Worm (Caenorhabditis elegans) whole organism, L3 larva: ENCODE data around the gene nhr-16.

Experiments
- R02D3.7 ChIP-seq: fragments of 150-350 bp; optimal IDR thresholded peaks from 2 replicates; lab custom pipeline; 2014; ENCODE audit warnings: missing biosample characterization, missing genetic modification characterization
- ZK546.5 ChIP-seq: sonication (generic microtip); optimal IDR thresholded peaks from 2 replicates; lab custom pipeline; 2017; ENCODE audit warnings: missing biosample characterization, missing genetic modification characterization
- ama-1 ChIP-seq: fragments of 150-350 bp; optimal IDR thresholded peaks from 2 replicates; lab custom pipeline; 2018
- ceh-28 ChIP-seq: fragments of 150-350 bp; optimal IDR thresholded peaks from 2 replicates; lab custom pipeline; 2014; ENCODE audit warnings: missing biosample characterization, missing genetic modification reagents, missing genetic modification characterization
- ceh-82 ChIP-seq: fragments of 150-350 bp; optimal IDR thresholded peaks from 2 replicates; lab custom pipeline; 2014; ENCODE audit warnings: missing biosample characterization, missing genetic modification characterization
- daf-12 ChIP-seq: fragments of 150-350 bp; optimal IDR thresholded peaks from 2 replicates; lab custom pipeline; 2014; ENCODE audit warnings: missing biosample characterization, missing genetic modification reagents, missing genetic modification characterization
- egl-27 ChIP-seq: sonication (generic microtip); optimal IDR thresholded peaks from 4 replicates; lab custom pipeline; 2017; ENCODE audit warnings: missing biosample characterization, missing genetic modification reagents, missing genetic modification characterization
- egl-5 ChIP-seq: fragments of 150-350 bp; optimal IDR thresholded peaks from 2 replicates; lab custom pipeline; 2017; ENCODE audit warnings: missing biosample characterization, missing genetic modification reagents, missing genetic modification characterization, inconsistent platforms
- elt-1 ChIP-seq: fragments of 150-350 bp; optimal IDR thresholded peaks from 2 replicates; lab custom pipeline; 2014; ENCODE audit warnings: missing biosample characterization, missing genetic modification characterization
- elt-2 ChIP-seq: sonication (generic microtip); optimal IDR thresholded peaks from 2 replicates; lab custom pipeline; 2016; ENCODE audit warnings: missing genetic modification reagents, mild to moderate bottlenecking, missing genetic modification characterization, missing compliant biosample characterization
- elt-3 ChIP-seq, 3 experiments: fragments of 150-350 bp in 1 of 3; sonication (generic microtip) in 2 of 3; optimal IDR thresholded peaks; 2 replicates in 2 of 3; 4 replicates in 1 of 3; lab custom pipeline; 2014 to 2017; ENCODE audit warnings: missing biosample characterization in 3 of 3, missing genetic modification characterization in 3 of 3
- eor-1 ChIP-seq, 2 experiments: fragments of 150-350 bp; optimal IDR thresholded peaks; 2 replicates each; lab custom pipeline; 2014 to 2018; ENCODE audit warnings: missing biosample characterization in 2 of 2, missing genetic modification characterization in 2 of 2
- fkh-10 ChIP-seq: sonication (generic microtip); optimal IDR thresholded peaks from 2 replicates; lab custom pipeline; 2017; ENCODE audit warnings: missing biosample characterization, missing genetic modification reagents, missing genetic modification characterization
- fos-1 ChIP-seq: fragments of 150-350 bp; optimal IDR thresholded peaks from 2 replicates; lab custom pipeline; 2014; ENCODE audit warnings: missing biosample characterization, missing genetic modification characterization
- hmg-11 ChIP-seq: sonication (generic microtip); optimal IDR thresholded peaks from 2 replicates; lab custom pipeline; 2016; ENCODE audit warnings: missing genetic modification characterization, missing compliant biosample characterization
- jun-1 ChIP-seq: fragments of 150-350 bp; optimal IDR thresholded peaks from 2 replicates; lab custom pipeline; 2014; ENCODE audit warnings: missing biosample characterization, missing genetic modification reagents, missing genetic modification characterization
- lin-15B ChIP-seq: fragments of 150-350 bp; optimal IDR thresholded peaks from 2 replicates; lab custom pipeline; 2014; ENCODE audit warnings: missing biosample characterization, missing genetic modification characterization
- lin-39 ChIP-seq: fragments of 150-350 bp; optimal IDR thresholded peaks from 2 replicates; lab custom pipeline; 2018; ENCODE audit warnings: missing biosample characterization, missing genetic modification reagents, missing genetic modification characterization
- lsy-12 ChIP-seq: sonication (generic microtip); optimal IDR thresholded peaks from 2 replicates; lab custom pipeline; 2016; ENCODE audit warnings: mild to moderate bottlenecking, missing genetic modification characterization, missing compliant biosample characterization
- mdl-1 ChIP-seq: fragments of 150-350 bp; optimal IDR thresholded peaks from 2 replicates; lab custom pipeline; 2014; ENCODE audit warnings: missing biosample characterization, missing genetic modification characterization
- mml-1 ChIP-seq: fragments of 150-350 bp; sonication (generic microtip); optimal IDR thresholded peaks from 3 replicates; lab custom pipeline; 2014; ENCODE audit warnings: missing biosample characterization, missing genetic modification characterization
- nfya-1 ChIP-seq: sonication (generic microtip); optimal IDR thresholded peaks from 2 replicates; lab custom pipeline; 2017; ENCODE audit warnings: missing genetic modification characterization, mild to moderate bottlenecking, missing compliant biosample characterization, antibody characterized with exemption, moderate library complexity; ENCODE audit not compliant: insufficient read depth
- nhr-11 ChIP-seq: fragments of 150-350 bp; optimal IDR thresholded peaks from 2 replicates; lab custom pipeline; 2014; ENCODE audit warnings: missing biosample characterization, missing genetic modification characterization
- nhr-12 ChIP-seq: fragments of 150-350 bp; optimal IDR thresholded peaks from 2 replicates; lab custom pipeline; 2014; ENCODE audit warnings: missing biosample characterization, missing genetic modification characterization
- nhr-25 ChIP-seq: sonication (generic microtip); optimal IDR thresholded peaks from 2 replicates; lab custom pipeline; 2017; ENCODE audit warnings: missing biosample characterization, missing genetic modification characterization
- nhr-28 ChIP-seq: fragments of 150-350 bp; optimal IDR thresholded peaks from 2 replicates; lab custom pipeline; 2014; ENCODE audit warnings: missing biosample characterization, missing genetic modification characterization
- nhr-43 ChIP-seq: sonication (generic microtip); optimal IDR thresholded peaks from 2 replicates; lab custom pipeline; 2016; ENCODE audit warnings: mild to moderate bottlenecking, missing genetic modification characterization, missing compliant biosample characterization; ENCODE audit not compliant: poor library complexity, severe bottlenecking
- nhr-76 ChIP-seq: fragments of 150-350 bp; sonication (generic microtip); optimal IDR thresholded peaks from 5 replicates; lab custom pipeline; 2014; ENCODE audit warnings: missing biosample characterization, missing genetic modification characterization
- nhr-77 ChIP-seq: fragments of 150-350 bp; optimal IDR thresholded peaks from 2 replicates; lab custom pipeline; 2014; ENCODE audit warnings: missing biosample characterization, missing genetic modification characterization
- pqm-1 ChIP-seq: fragments of 150-350 bp; optimal IDR thresholded peaks from 2 replicates; lab custom pipeline; 2017; ENCODE audit warnings: missing biosample characterization, missing genetic modification characterization, inconsistent platforms
- sea-2 ChIP-seq: fragments of 150-350 bp; sonication (generic microtip); optimal IDR thresholded peaks from 4 replicates; lab custom pipeline; 2014; ENCODE audit warnings: missing biosample characterization, missing genetic modification reagents, missing genetic modification characterization
- skn-1 ChIP-seq: fragments of 150-350 bp; optimal IDR thresholded peaks from 2 replicates; lab custom pipeline; 2014; ENCODE audit warnings: missing biosample characterization, missing genetic modification characterization
- snpc-4 ChIP-seq: fragments of 150-350 bp; optimal IDR thresholded peaks from 2 replicates; lab custom pipeline; 2014; ENCODE audit warnings: missing biosample characterization, missing genetic modification characterization
- unc-39 ChIP-seq: sonication (generic microtip); optimal IDR thresholded peaks from 4 replicates; lab custom pipeline; 2017; ENCODE audit warnings: missing biosample characterization, missing genetic modification characterization
- unc-62 ChIP-seq: fragments of 150-350 bp; sonication (generic microtip); optimal IDR thresholded peaks from 4 replicates; lab custom pipeline; 2014; ENCODE audit warnings: missing biosample characterization, missing genetic modification reagents, missing genetic modification characterization
- zag-1 ChIP-seq: fragments of 150-350 bp; optimal IDR thresholded peaks from 2 replicates; lab custom pipeline; 2014; ENCODE audit warnings: missing biosample characterization, missing genetic modification characterization
- ztf-4 ChIP-seq: fragments of 150-350 bp; optimal IDR thresholded peaks from 2 replicates; lab custom pipeline; 2014; ENCODE audit warnings: missing biosample characterization, missing genetic modification characterization

nhr-16 gene

DNA sequence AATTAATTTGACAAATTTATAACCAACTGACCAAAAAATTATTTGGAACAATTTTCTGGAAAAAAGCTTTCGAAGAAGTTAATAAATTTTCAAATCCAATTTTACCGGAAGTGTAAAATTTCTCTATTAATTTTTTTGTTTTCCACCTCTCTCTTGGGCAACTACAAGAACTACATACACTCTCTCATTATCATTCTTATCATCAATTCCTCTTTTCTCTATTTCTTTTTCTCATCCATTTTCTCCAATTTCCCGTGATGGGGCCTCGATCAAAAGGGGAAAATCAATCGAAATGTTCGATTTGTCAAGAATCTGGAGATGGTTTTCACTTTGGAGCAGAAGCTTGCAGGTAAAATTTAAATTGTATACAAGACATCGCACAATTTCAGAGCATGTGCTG lies 5.5 kb upstream of the nhr-16 start, which contains the start of gene nhr-109:
Gene nhr-109, plus strand, starts transcription at position 222 of the 400 bp plus-strand sequence.
- TF ChIP-seq elt-2 (tag; lab: Kevin White, UChicago) (peak; percentile 59), skn-1 (no peak), pqm-1 (tag; lab: Kevin White, UChicago) (peak; percentile 40), ama-1 (lab: Kevin White, UChicago) (no peak), nhr-43 (tag; lab: Kevin White, UChicago) (no peak), nhr-12 (tag; lab: Kevin White, UChicago) (no peak), R02D3.7 (tag; lab: Kevin White, UChicago) (no peak), zag-1 (tag; lab: Kevin White, UChicago) (no peak), nhr-25 (tag; lab: Kevin White, UChicago) (no peak), ceh-28 (tag; lab: Kevin White, UChicago) (no peak)

DNA sequence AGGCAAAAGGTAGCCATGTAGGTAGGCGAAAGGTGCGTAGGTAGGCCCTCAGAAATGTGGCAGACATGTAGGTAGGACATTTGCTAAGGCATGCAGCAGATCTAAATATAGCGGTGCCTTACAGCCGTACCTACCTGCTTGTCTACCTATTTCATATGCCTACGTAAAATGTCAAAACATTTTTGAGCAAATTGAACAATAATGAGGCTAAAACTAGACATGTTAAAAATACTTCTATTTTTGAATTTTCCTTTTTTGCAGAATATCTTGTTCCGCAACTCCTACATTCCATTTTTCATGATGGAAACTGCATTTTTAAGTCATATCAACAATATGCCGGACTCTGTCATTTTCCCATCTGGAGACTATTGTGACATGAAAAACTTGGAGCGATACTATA lies 4.3 kb upstream of the nhr-16 start:
- TF ChIP-seq ceh-82 (tag; lab: Kevin White, UChicago), result no peak
- no peak for TF ChIP-seq sea-2 (GFP tag; lab: Kevin White, UChicago)
- TF ChIP-seq unc-39 (tag; lab: Kevin White, UChicago), result no peak
- no peak for TF ChIP-seq elt-2 (tag; lab: Kevin White, UChicago)
- TF ChIP-seq nhr-28 (tag; lab: Kevin White, UChicago), result no peak
- TF ChIP-seq unc-62, result no peak
- TF ChIP-seq nhr-11, result no peak
- no peak for TF ChIP-seq nhr-76 (tag; lab: Kevin White, UChicago)
- TF ChIP-seq mdl-1 (tag; lab: Kevin White, UChicago), result no peak
- no peak for TF ChIP-seq ztf-4
- no peak for TF ChIP-seq eor-1 (tag; optimal IDR thresholded peaks at IDR 0.05; lab: Kevin White, UChicago)
- TF ChIP-seq, all 47 proteins: peak for 0

DNA sequence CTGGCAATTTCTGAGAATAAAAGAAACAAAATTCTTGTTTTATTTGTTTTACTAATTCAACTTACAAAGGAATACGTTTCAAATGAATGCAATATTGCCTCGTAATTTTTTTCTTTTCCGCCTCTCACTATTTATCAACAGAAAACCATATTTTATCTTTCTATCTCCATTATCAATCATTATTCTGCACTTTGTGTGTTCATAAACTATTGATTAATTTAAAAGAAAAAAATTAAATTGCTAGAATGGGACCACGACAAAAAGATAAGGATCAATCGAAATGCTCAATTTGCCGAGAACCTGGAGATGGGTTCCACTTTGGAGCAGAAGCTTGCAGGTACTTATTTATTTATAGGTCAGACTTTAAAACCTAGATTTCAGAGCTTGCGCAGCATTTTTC lies 3.5 kb upstream of the nhr-16 start, which contains the start of gene nhr-273:
Gene nhr-273, plus strand, starts transcription at position 167 of the 400 bp plus-strand sequence.
- no peak for TF ChIP-seq unc-39 (tag; lab: Kevin White, UChicago)
- TF ChIP-seq elt-2 (tag; lab: Kevin White, UChicago), result peak; percentile 54
- TF ChIP-seq elt-1 (tag; lab: Kevin White, UChicago), result no peak
- TF ChIP-seq nhr-43 (tag; lab: Kevin White, UChicago), result peak; percentile 61
- TF ChIP-seq nfya-1 (tag; lab: Kevin White, UChicago), result no peak
- TF ChIP-seq lin-39 (tag; lab: Kevin White, UChicago), result no peak

DNA sequence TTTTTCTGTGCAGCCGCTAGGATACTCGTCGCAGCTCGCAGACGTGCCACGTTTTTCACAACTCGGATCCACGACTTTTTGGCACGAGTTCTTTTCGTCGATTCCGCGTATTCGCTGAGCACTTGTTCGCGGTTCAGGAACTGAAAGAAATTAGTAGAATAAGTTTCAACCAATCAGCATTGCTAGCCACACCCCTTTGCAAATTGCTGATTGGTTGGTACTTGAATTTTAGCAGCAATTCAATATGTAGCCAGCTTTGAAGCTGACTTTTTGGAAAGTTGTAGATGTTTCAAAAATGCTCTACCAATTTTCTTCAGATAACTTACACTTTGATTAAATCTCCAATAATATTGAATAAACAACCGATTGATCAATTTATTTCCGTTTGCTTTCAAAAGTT lies 2.7 kb downstream of the nhr-16 start:
- TF ChIP-seq nhr-76 (tag; lab: Kevin White, UChicago) (no peak), nfya-1 (tag; lab: Kevin White, UChicago) (peak; percentile 93)

DNA sequence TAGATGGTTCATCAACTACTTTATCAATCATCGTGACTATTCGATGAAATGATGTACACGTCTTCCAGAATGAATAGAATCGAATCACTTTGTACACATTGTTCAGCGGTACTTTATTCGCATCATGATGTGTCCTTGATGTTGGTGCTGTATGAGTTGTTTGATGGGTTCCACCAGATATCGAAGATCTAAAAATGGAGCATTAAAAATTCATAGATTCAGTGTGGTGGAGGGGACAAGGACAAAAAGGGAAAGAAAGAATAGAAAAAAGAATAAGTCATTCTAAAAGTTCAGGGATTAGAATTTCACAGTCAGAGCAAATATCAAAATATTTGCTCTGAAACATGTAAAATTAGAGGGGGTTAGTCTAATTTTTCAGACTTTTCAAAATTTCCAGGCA lies 6.2 kb downstream of the nhr-16 start:
- TF ChIP-seq lsy-12 (tag; lab: Kevin White, UChicago) (no peak), elt-3 (tag; optimal IDR thresholded peaks at IDR 0.05; lab: Kevin White, UChicago) (no peak), unc-39 (tag; lab: Kevin White, UChicago) (no peak), nhr-28 (tag; lab: Kevin White, UChicago) (no peak), ama-1 (lab: Kevin White, UChicago) (no peak), nfya-1 (tag; lab: Kevin White, UChicago) (no peak), fos-1 (tag; lab: Kevin White, UChicago) (no peak), egl-5 (tag; lab: Kevin White, UChicago) (no peak), nhr-12 (tag; lab: Kevin White, UChicago) (no peak), mdl-1 (tag; lab: Kevin White, UChicago) (no peak), hmg-11 (tag; lab: Kevin White, UChicago) (no peak), nhr-77 (tag; lab: Kevin White, UChicago) (no peak), daf-12 (no peak), unc-62 (no peak)

DNA sequence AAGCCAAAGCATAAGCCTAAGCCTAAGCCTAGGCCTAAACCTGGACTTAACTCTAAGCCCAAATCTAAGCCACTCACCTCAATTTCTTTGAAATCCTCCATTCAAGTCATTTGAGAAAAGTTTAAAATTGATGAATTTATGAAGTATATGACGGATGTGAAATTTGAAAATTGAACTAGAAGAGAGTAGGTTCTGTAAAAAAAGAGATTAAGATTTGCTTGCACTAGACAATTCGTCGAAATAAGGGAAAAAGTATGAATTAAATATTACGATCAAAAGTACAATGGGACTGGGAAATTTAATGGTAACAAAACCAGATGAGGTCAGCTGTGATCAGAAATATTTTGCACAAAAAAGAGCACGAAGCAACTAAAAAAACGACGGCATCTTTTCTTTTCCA lies 14.4 kb downstream of the nhr-16 start, which contains the start of gene twk-2:
Gene twk-2, minus strand, starts transcription at position 101 of the 400 bp plus-strand sequence.
- TF ChIP-seq egl-27 (tag; lab: Kevin White, UChicago), result no peak
- no peak for TF ChIP-seq jun-1 (tag; lab: Kevin White, UChicago)
- TF ChIP-seq ceh-82 (tag; lab: Kevin White, UChicago), result no peak
- no peak for TF ChIP-seq R02D3.7 (tag; lab: Kevin White, UChicago)
- TF ChIP-seq lin-15B (tag; lab: Kevin White, UChicago), result no peak
- TF ChIP-seq sea-2 (GFP tag; lab: Kevin White, UChicago), result no peak
- no peak for TF ChIP-seq nhr-43 (tag; lab: Kevin White, UChicago)
- no peak for TF ChIP-seq unc-62
- no peak for TF ChIP-seq nhr-12 (tag; lab: Kevin White, UChicago)
- no peak for TF ChIP-seq mml-1
- TF ChIP-seq ZK546.5, result no peak
- TF ChIP-seq snpc-4 (tag; lab: Kevin White, UChicago), result no peak
- no peak for TF ChIP-seq eor-1 (tag; optimal IDR thresholded peaks at IDR 0.05; lab: Kevin White, UChicago)
- no peak for TF ChIP-seq zag-1 (tag; lab: Kevin White, UChicago)
- no peak for TF ChIP-seq fkh-10 (GFP tag; lab: Kevin White, UChicago)
